Worm (Caenorhabditis elegans) whole organism, L4 larva: ENCODE data around the gene F22B3.7.

Source experiments
- aly-2 ChIP-seq: sonication (generic microtip); optimal IDR thresholded peaks from 2 replicates; lab custom pipeline; 2018; ENCODE audit warnings: missing biosample characterization, missing genetic modification characterization
- ama-1 ChIP-seq: fragments of 150-350 bp; optimal IDR thresholded peaks from 2 replicates; lab custom pipeline; 2014; ENCODE audit warnings: inconsistent platforms, mixed read lengths
- ceh-44 ChIP-seq: fragments of 200-800 bp; sonication (Bioruptor generic); IDR thresholded peaks from 2 replicates; pipeline ENCODE4 v1.3.6; 2022; ENCODE audit warnings: missing genetic modification reagents, missing genetic modification characterization, missing compliant biosample characterization
- ces-1 ChIP-seq: fragments of 150-350 bp; sonication (generic microtip); optimal IDR thresholded peaks from 4 replicates; lab custom pipeline; 2014; ENCODE audit warnings: missing biosample characterization, missing genetic modification reagents, missing genetic modification characterization
- duxl-1 ChIP-seq: sonication (generic microtip); optimal IDR thresholded peaks from 2 replicates; lab custom pipeline; 2016; ENCODE audit warnings: mild to moderate bottlenecking, missing genetic modification characterization, moderate library complexity, missing compliant biosample characterization; ENCODE audit not compliant: poor library complexity
- hlh-11 ChIP-seq: fragments of 200-800 bp; sonication (Bioruptor generic); optimal IDR thresholded peaks from 2 replicates; lab custom pipeline; 2018; ENCODE audit warnings: mild to moderate bottlenecking, missing genetic modification characterization, missing compliant biosample characterization
- jun-1 ChIP-seq: fragments of 150-350 bp; optimal IDR thresholded peaks from 2 replicates; lab custom pipeline; 2014; ENCODE audit warnings: missing biosample characterization, missing genetic modification reagents, missing genetic modification characterization
- lsy-2 ChIP-seq, 2 experiments: fragments of 150-350 bp in 1 of 2; sonication (generic microtip) in 1 of 2; optimal IDR thresholded peaks; 2 replicates each; lab custom pipeline; 2014 to 2017; ENCODE audit warnings: missing biosample characterization in 2 of 2, missing genetic modification characterization in 2 of 2
- pha-4 ChIP-seq, 2 experiments: fragments of 150-350 bp in 1 of 2; fragments of 200-800 bp in 1 of 2; sonication (Bioruptor generic) in 1 of 2; IDR thresholded peaks in 1 of 2; optimal IDR thresholded peaks in 1 of 2; 2 replicates each; pipeline versions ENCODE4 v1.3.6 to Lab custom; 2014 to 2022; ENCODE audit warnings: missing genetic modification characterization in 2 of 2, missing genetic modification reagents in 2 of 2, missing biosample characterization in 1 of 2, missing compliant biosample characterization in 1 of 2
- snpc-4 ChIP-seq: fragments of 150-350 bp; optimal IDR thresholded peaks from 2 replicates; lab custom pipeline; 2014; ENCODE audit warnings: missing biosample characterization, missing genetic modification characterization
- tra-1 ChIP-seq: fragments of 200-800 bp; sonication (Bioruptor generic); IDR thresholded peaks from 2 replicates; pipeline ENCODE4 v1.3.6; 2022; ENCODE audit warnings: missing genetic modification reagents, missing genetic modification characterization, missing compliant biosample characterization

- TF ChIP-seq aly-2 (tag; lab: Kevin White, UChicago) = no peak
- TF ChIP-seq tra-1 = no peak
- no peak for TF ChIP-seq snpc-4
- TF ChIP-seq ceh-44 (GFP tag; lab: Robert Waterston, UW) = no peak
- no peak for TF ChIP-seq lsy-2 (tag; optimal IDR thresholded peaks at IDR 0.05; lab: Kevin White, UChicago)
- TF ChIP-seq ces-1 = no peak
- no peak for TF ChIP-seq jun-1 (tag; lab: Kevin White, UChicago)
- TF ChIP-seq hlh-11 (tag; lab: Kevin White, UChicago) = no peak
- TF ChIP-seq pha-4 (GFP tag; IDR thresholded peaks at IDR 0.05; lab: Robert Waterston, UW) = no peak
- no peak for TF ChIP-seq pha-4 (tag; optimal IDR thresholded peaks at IDR 0.05; lab: Kevin White, UChicago)
- no peak for TF ChIP-seq duxl-1
- TF ChIP-seq ama-1 (lab: Kevin White, UChicago) = no peak
These were observed 45.9 kb downstream of the F22B3.7 start for ce11 chrIV:11375713-11376112.
